Worm (Caenorhabditis elegans) whole organism, L4 larva: ENCODE results near the gene mps-1.

Experiments
- F26F4.8 ChIP-seq: fragments of 200-800 bp; sonication (Bioruptor generic); conservative IDR thresholded peaks from 2 replicates; pipeline ENCODE4 v1.3.6; 2022; ENCODE audit warnings: missing genetic modification characterization, missing compliant biosample characterization
- F44E2.7 ChIP-seq: fragments of 200-800 bp; sonication (Bioruptor generic); IDR thresholded peaks from 2 replicates; pipeline ENCODE4 v2.1.2; 2022; ENCODE audit warnings: missing genetic modification characterization, missing compliant biosample characterization
- F49E8.2 ChIP-seq: sonication (generic microtip); optimal IDR thresholded peaks from 2 replicates; lab custom pipeline; 2016; ENCODE audit warnings: missing compliant biosample characterization, mild to moderate bottlenecking, missing genetic modification characterization, borderline replicate concordance
- T20F7.1 ChIP-seq: fragments of 200-800 bp; sonication (Bioruptor generic); optimal IDR thresholded peaks from 2 replicates; lab custom pipeline; 2018; ENCODE audit warnings: mild to moderate bottlenecking, missing genetic modification characterization, missing compliant biosample characterization
- Y105C5A.15 ChIP-seq: fragments of 200-800 bp; sonication (Bioruptor generic); IDR thresholded peaks from 2 replicates; pipeline ENCODE4 v1.3.6; 2022; ENCODE audit warnings: missing genetic modification characterization, missing compliant biosample characterization
- aha-1 ChIP-seq: fragments of 150-350 bp; peaks from one replicate; lab custom pipeline; 2014; ENCODE audit warnings: missing biosample characterization, missing genetic modification characterization
- aly-2 ChIP-seq: sonication (generic microtip); optimal IDR thresholded peaks from 2 replicates; lab custom pipeline; 2018; ENCODE audit warnings: missing biosample characterization, missing genetic modification characterization
- attf-4 ChIP-seq: sonication (generic microtip); optimal IDR thresholded peaks from 3 replicates; lab custom pipeline; 2017; ENCODE audit warnings: missing biosample characterization, missing genetic modification characterization
- ceh-44 ChIP-seq: fragments of 200-800 bp; sonication (Bioruptor generic); IDR thresholded peaks from 2 replicates; pipeline ENCODE4 v1.3.6; 2022; ENCODE audit warnings: missing genetic modification reagents, missing genetic modification characterization, missing compliant biosample characterization
- ces-1 ChIP-seq: fragments of 150-350 bp; sonication (generic microtip); optimal IDR thresholded peaks from 4 replicates; lab custom pipeline; 2014; ENCODE audit warnings: missing biosample characterization, missing genetic modification reagents, missing genetic modification characterization
- daf-8 ChIP-seq: fragments of 200-800 bp; sonication (Bioruptor generic); IDR thresholded peaks from 2 replicates; pipeline ENCODE4 v1.3.6; 2022; ENCODE audit warnings: missing genetic modification characterization, missing compliant biosample characterization
- dmd-8 ChIP-seq: fragments of 200-800 bp; sonication (Bioruptor generic); IDR thresholded peaks from 2 replicates; pipeline ENCODE4 v1.3.6; 2022; ENCODE audit warnings: missing genetic modification characterization, missing compliant biosample characterization
- dmd-9 ChIP-seq: fragments of 200-800 bp; sonication (Bioruptor generic); IDR thresholded peaks from 2 replicates; pipeline ENCODE4 v1.3.6; 2022; ENCODE audit warnings: missing genetic modification reagents, missing genetic modification characterization, missing compliant biosample characterization
- dpl-1 ChIP-seq: fragments of 150-350 bp; optimal IDR thresholded peaks from 2 replicates; lab custom pipeline; 2014; ENCODE audit warnings: missing biosample characterization, missing genetic modification reagents, missing genetic modification characterization
- duxl-1 ChIP-seq: sonication (generic microtip); optimal IDR thresholded peaks from 2 replicates; lab custom pipeline; 2016; ENCODE audit warnings: mild to moderate bottlenecking, missing genetic modification characterization, moderate library complexity, missing compliant biosample characterization; ENCODE audit not compliant: poor library complexity
- dve-1 ChIP-seq: sonication (generic microtip); optimal IDR thresholded peaks from 2 replicates; lab custom pipeline; 2017; ENCODE audit warnings: antibody characterized with exemption, mild to moderate bottlenecking, missing genetic modification characterization, missing compliant biosample characterization; ENCODE audit not compliant: insufficient read depth
- egl-27 ChIP-seq: sonication (generic microtip); optimal IDR thresholded peaks from 3 replicates; lab custom pipeline; 2017; ENCODE audit warnings: missing biosample characterization, missing genetic modification reagents, missing genetic modification characterization
- gei-8 ChIP-seq: fragments of 200-800 bp; sonication (Bioruptor generic); optimal IDR thresholded peaks from 2 replicates; lab custom pipeline; 2018; ENCODE audit warnings: mild to moderate bottlenecking, missing genetic modification characterization, missing compliant biosample characterization
- hlh-11 ChIP-seq: fragments of 200-800 bp; sonication (Bioruptor generic); optimal IDR thresholded peaks from 2 replicates; lab custom pipeline; 2018; ENCODE audit warnings: mild to moderate bottlenecking, missing genetic modification characterization, missing compliant biosample characterization
- hlh-30 ChIP-seq: sonication (generic microtip); optimal IDR thresholded peaks from 2 replicates; lab custom pipeline; 2017; ENCODE audit warnings: antibody characterized with exemption, mild to moderate bottlenecking, missing genetic modification characterization, missing compliant biosample characterization; ENCODE audit not compliant: insufficient read depth
- lim-7 ChIP-seq: fragments of 200-800 bp; sonication (Bioruptor generic); IDR thresholded peaks from 2 replicates; pipeline ENCODE4 v1.3.6; 2022; ENCODE audit warnings: missing genetic modification characterization, missing compliant biosample characterization
- lin-15B ChIP-seq: fragments of 150-350 bp; sonication (generic microtip); optimal IDR thresholded peaks from 3 replicates; lab custom pipeline; 2014; ENCODE audit warnings: missing biosample characterization, missing genetic modification characterization
- madf-9 ChIP-seq: fragments of 200-800 bp; sonication (Bioruptor generic); conservative IDR thresholded peaks from 2 replicates; pipeline ENCODE4 v1.3.6; 2022; ENCODE audit warnings: missing genetic modification reagents, missing genetic modification characterization, missing compliant biosample characterization
- mdl-1 ChIP-seq, 2 experiments: fragments of 150-350 bp in 1 of 2; sonication (generic microtip) in 1 of 2; optimal IDR thresholded peaks; 2 replicates each; lab custom pipeline; 2014 to 2017; ENCODE audit warnings: missing biosample characterization in 2 of 2, missing genetic modification characterization in 2 of 2
- mdt-29 ChIP-seq: fragments of 200-800 bp; sonication (Bioruptor generic); IDR thresholded peaks from 2 replicates; pipeline ENCODE4 v1.3.6; 2022; ENCODE audit warnings: missing genetic modification reagents, missing genetic modification characterization, missing compliant biosample characterization
- mes-2 ChIP-seq: sonication (generic microtip); optimal IDR thresholded peaks from 2 replicates; lab custom pipeline; 2016; ENCODE audit warnings: missing genotype, mild to moderate bottlenecking, missing genetic modification characterization, missing compliant biosample characterization; ENCODE audit not compliant: poor library complexity, severe bottlenecking
- mxl-2 ChIP-seq: fragments of 200-800 bp; sonication (Bioruptor generic); conservative IDR thresholded peaks from 2 replicates; pipeline ENCODE4 v1.3.6; 2022; ENCODE audit warnings: missing genetic modification reagents, missing genetic modification characterization, missing compliant biosample characterization
- nhr-111 ChIP-seq: fragments of 200-800 bp; sonication (Bioruptor generic); optimal IDR thresholded peaks from 2 replicates; lab custom pipeline; 2018; ENCODE audit warnings: mild to moderate bottlenecking, missing genetic modification characterization, missing compliant biosample characterization
- nhr-25 ChIP-seq: sonication (generic microtip); optimal IDR thresholded peaks from 2 replicates; lab custom pipeline; 2017; ENCODE audit warnings: missing genetic modification characterization, mild to moderate bottlenecking, missing compliant biosample characterization, antibody characterized with exemption, moderate library complexity, borderline replicate concordance; ENCODE audit not compliant: insufficient read depth
- nhr-28 ChIP-seq: fragments of 150-350 bp; optimal IDR thresholded peaks from 2 replicates; lab custom pipeline; 2014; ENCODE audit warnings: missing biosample characterization, missing genetic modification characterization
- nhr-48 ChIP-seq: sonication (generic microtip); optimal IDR thresholded peaks from 2 replicates; lab custom pipeline; 2016; ENCODE audit warnings: mild to moderate bottlenecking, missing genetic modification characterization, missing compliant biosample characterization
- nhr-77 ChIP-seq: fragments of 150-350 bp; optimal IDR thresholded peaks from 2 replicates; lab custom pipeline; 2014; ENCODE audit warnings: missing biosample characterization, missing genetic modification characterization
- pqm-1 ChIP-seq: sonication (generic microtip); optimal IDR thresholded peaks from 2 replicates; lab custom pipeline; 2017; ENCODE audit warnings: missing biosample characterization, missing genetic modification characterization
- sdz-12 ChIP-seq: fragments of 200-800 bp; sonication (Bioruptor generic); optimal IDR thresholded peaks from 2 replicates; lab custom pipeline; 2018; ENCODE audit warnings: mild to moderate bottlenecking, missing genetic modification characterization, missing compliant biosample characterization
- skn-1 ChIP-seq: fragments of 150-350 bp; optimal IDR thresholded peaks from 2 replicates; lab custom pipeline; 2014; ENCODE audit warnings: missing biosample characterization, missing genetic modification characterization
- spr-3 ChIP-seq: fragments of 200-800 bp; sonication (Bioruptor generic); optimal IDR thresholded peaks from 2 replicates; lab custom pipeline; 2018; ENCODE audit warnings: mild to moderate bottlenecking, missing genetic modification characterization, missing compliant biosample characterization
- unc-62 ChIP-seq, 3 experiments: fragments of 150-350 bp in 1 of 3; sonication (generic microtip); optimal IDR thresholded peaks in 2 of 3; peaks in 1 of 3; 1 replicate in 1 of 3; 2 replicates in 2 of 3; lab custom pipeline; 2014 to 2017; ENCODE audit warnings: missing biosample characterization in 3 of 3, missing genetic modification characterization in 3 of 3, missing genetic modification reagents in 3 of 3, missing genotype in 1 of 3
- zag-1 ChIP-seq: fragments of 150-350 bp; optimal IDR thresholded peaks from 2 replicates; lab custom pipeline; 2014; ENCODE audit warnings: missing biosample characterization, missing genetic modification characterization
- zfp-2 ChIP-seq: sonication (generic microtip); optimal IDR thresholded peaks from 2 replicates; lab custom pipeline; 2016; ENCODE audit warnings: mild to moderate bottlenecking, missing genetic modification characterization, missing compliant biosample characterization
- ztf-11 ChIP-seq: fragments of 150-350 bp; optimal IDR thresholded peaks from 2 replicates; lab custom pipeline; 2014; ENCODE audit warnings: missing biosample characterization, missing genetic modification characterization
- ztf-7 ChIP-seq: fragments of 150-350 bp; optimal IDR thresholded peaks from 2 replicates; lab custom pipeline; 2014; ENCODE audit warnings: missing biosample characterization, missing genetic modification characterization

mps-1 gene

ce11 chrII:6327317-6327716, 33.2 kb upstream of the mps-1 start (continued):
- TF ChIP-seq T20F7.1 (GFP tag; lab: Kevin White, UChicago) (peak; percentile 56), duxl-1 (tag; lab: Kevin White, UChicago) (no peak), sdz-12 (GFP tag; lab: Kevin White, UChicago) (no peak), F44E2.7 (GFP tag; lab: Robert Waterston, UW) (no peak)

ce11 chrII:6324086-6324485, 29.9 kb upstream of the mps-1 start, which contains the start of gene sma-6:
TSS of gene sma-6 (plus strand) at chrII:6324484.
- TF ChIP-seq dve-1 (tag; lab: Kevin White, UChicago) = peak; percentile 12
- TF ChIP-seq gei-8 (GFP tag; lab: Kevin White, UChicago) = no peak
- no peak for TF ChIP-seq ceh-44 (GFP tag; lab: Robert Waterston, UW)
- TF ChIP-seq nhr-28 (tag; lab: Kevin White, UChicago) = peak; percentile 24
- peak; percentile 22 for TF ChIP-seq pqm-1 (tag; lab: Kevin White, UChicago)

- TF ChIP-seq nhr-77 (tag; lab: Kevin White, UChicago) = no peak
- TF ChIP-seq, all 104 proteins: peak for 0
Observed at ce11 chrII:6322979-6323378, 28.8 kb upstream of the mps-1 start, which contains the start of gene C32D5.4. TSS of gene C32D5.4 (minus strand) at chrII:6323079.

- peak in 1 of 2 experiments; percentile 97 for TF ChIP-seq unc-62 (GFP tag; optimal IDR thresholded peaks at IDR 0.05 in 1 of 2; lab: Kevin White, UChicago)
- TF ChIP-seq unc-62 (tag; optimal IDR thresholded peaks at IDR 0.05; lab: Kevin White, UChicago) = no peak
- no peak for TF ChIP-seq zag-1 (tag; lab: Kevin White, UChicago)
- TF ChIP-seq zfp-2 (tag; lab: Kevin White, UChicago) = no peak
- no peak for TF ChIP-seq dpl-1 (GFP tag; lab: Kevin White, UChicago)
- no peak for TF ChIP-seq Y105C5A.15 (GFP tag; lab: Robert Waterston, UW)
- TF ChIP-seq mxl-2 (GFP tag; lab: Robert Waterston, UW) = no peak
- TF ChIP-seq attf-4 (tag; lab: Kevin White, UChicago) = no peak
- TF ChIP-seq dmd-9 = no peak
- TF ChIP-seq, all 104 proteins: peak for 1
Observed at ce11 chrII:6322081-6322480, 27.9 kb upstream of the mps-1 start.

- TF ChIP-seq mdt-29 (GFP tag; lab: Robert Waterston, UW) = no peak
- no peak for TF ChIP-seq ces-1 (GFP tag; lab: Kevin White, UChicago)
- TF ChIP-seq nhr-111 (GFP tag; lab: Kevin White, UChicago) = no peak
- TF ChIP-seq hlh-30 = peak; percentile 11
- no peak for TF ChIP-seq F44E2.7 (GFP tag; lab: Robert Waterston, UW)
- peak; percentile 40 for TF ChIP-seq mes-2 (tag; lab: Kevin White, UChicago)
- no peak for TF ChIP-seq dmd-8
- no peak for TF ChIP-seq nhr-25 (tag; lab: Kevin White, UChicago)
- no peak for TF ChIP-seq Y105C5A.15 (GFP tag; lab: Robert Waterston, UW)
- no peak for TF ChIP-seq daf-8
- no peak for TF ChIP-seq mdl-1 (tag; optimal IDR thresholded peaks at IDR 0.05; lab: Kevin White, UChicago)
- TF ChIP-seq gei-8 (GFP tag; lab: Kevin White, UChicago) = no peak
- TF ChIP-seq ztf-7 = no peak
- TF ChIP-seq aly-2 (tag; lab: Kevin White, UChicago) = no peak
- no peak for TF ChIP-seq hlh-11 (tag; lab: Kevin White, UChicago)
- TF ChIP-seq duxl-1 (tag; lab: Kevin White, UChicago) = no peak
- no peak for TF ChIP-seq ztf-11 (tag; lab: Kevin White, UChicago)
- TF ChIP-seq F49E8.2 (tag; lab: Kevin White, UChicago) = no peak
- peak; percentile 88 for TF ChIP-seq aha-1 (tag; lab: Kevin White, UChicago)
- TF ChIP-seq lin-15B (tag; lab: Kevin White, UChicago) = no peak
- TF ChIP-seq madf-9 (GFP tag; lab: Robert Waterston, UW) = no peak
- TF ChIP-seq zfp-2 (tag; lab: Kevin White, UChicago) = no peak
- TF ChIP-seq egl-27 = no peak
- no peak for TF ChIP-seq lim-7 (GFP tag; lab: Robert Waterston, UW)
- TF ChIP-seq nhr-48 (tag; lab: Kevin White, UChicago) = no peak
- TF ChIP-seq spr-3 = no peak
- no peak for TF ChIP-seq F26F4.8
- TF ChIP-seq skn-1 (tag; lab: Kevin White, UChicago) = no peak
Observed at ce11 chrII:6320655-6321388, 26.7 kb upstream of the mps-1 start, which contains the start of gene efr-3. TSS of gene efr-3 (minus strand) at chrII:6321159.
